Worm (Caenorhabditis elegans) whole organism, L4 larva: ENCODE results near the gene col-89.
A peak's percentile ranks its signal among the peaks of the same experiment; 100 is the strongest.

Experiments used
- D1046.2 ChIP-seq: fragments of 200-800 bp; sonication (Bioruptor generic); IDR thresholded peaks from 2 replicates; pipeline ENCODE4 v1.3.6; 2022; ENCODE audit warnings: missing genetic modification characterization, missing compliant biosample characterization
- F26F4.8 ChIP-seq: fragments of 200-800 bp; sonication (Bioruptor generic); conservative IDR thresholded peaks from 2 replicates; pipeline ENCODE4 v1.3.6; 2022; ENCODE audit warnings: missing genetic modification characterization, missing compliant biosample characterization
- F44E2.7 ChIP-seq: fragments of 200-800 bp; sonication (Bioruptor generic); IDR thresholded peaks from 2 replicates; pipeline ENCODE4 v2.1.2; 2022; ENCODE audit warnings: missing genetic modification characterization, missing compliant biosample characterization
- T20F7.1 ChIP-seq: fragments of 200-800 bp; sonication (Bioruptor generic); optimal IDR thresholded peaks from 2 replicates; lab custom pipeline; 2018; ENCODE audit warnings: mild to moderate bottlenecking, missing genetic modification characterization, missing compliant biosample characterization
- Y105C5A.15 ChIP-seq: fragments of 200-800 bp; sonication (Bioruptor generic); IDR thresholded peaks from 2 replicates; pipeline ENCODE4 v1.3.6; 2022; ENCODE audit warnings: missing genetic modification characterization, missing compliant biosample characterization
- aha-1 ChIP-seq: fragments of 150-350 bp; peaks from one replicate; lab custom pipeline; 2014; ENCODE audit warnings: missing biosample characterization, missing genetic modification characterization
- aly-2 ChIP-seq: sonication (generic microtip); optimal IDR thresholded peaks from 2 replicates; lab custom pipeline; 2018; ENCODE audit warnings: missing biosample characterization, missing genetic modification characterization
- ceh-20 ChIP-seq: fragments of 200-800 bp; sonication (Bioruptor generic); IDR thresholded peaks from 2 replicates; pipeline ENCODE4 v1.3.6; 2022; ENCODE audit warnings: missing genetic modification reagents, missing genetic modification characterization, missing compliant biosample characterization
- daf-16 ChIP-seq, 3 experiments: sonication (generic microtip); optimal IDR thresholded peaks; 2 replicates each; lab custom pipeline; 2016 to 2017; ENCODE audit warnings: missing genetic modification characterization in 3 of 3, missing genetic modification reagents in 3 of 3, mild to moderate bottlenecking in 2 of 3, missing compliant biosample characterization in 2 of 3, missing biosample characterization in 1 of 3, moderate library complexity in 1 of 3
- dmd-6 ChIP-seq: fragments of 200-800 bp; sonication (Bioruptor generic); IDR thresholded peaks from 2 replicates; pipeline ENCODE4 v1.3.6; 2022; ENCODE audit warnings: missing genetic modification reagents, missing genetic modification characterization, missing compliant biosample characterization
- dmd-9 ChIP-seq: fragments of 200-800 bp; sonication (Bioruptor generic); IDR thresholded peaks from 2 replicates; pipeline ENCODE4 v1.3.6; 2022; ENCODE audit warnings: missing genetic modification reagents, missing genetic modification characterization, missing compliant biosample characterization
- egl-43 ChIP-seq: fragments of 200-800 bp; sonication (Bioruptor generic); IDR thresholded peaks from 2 replicates; pipeline ENCODE4 v1.3.6; 2022; ENCODE audit warnings: missing genetic modification reagents, missing genetic modification characterization, missing compliant biosample characterization
- fkh-10 ChIP-seq: fragments of 150-350 bp; optimal IDR thresholded peaks from 2 replicates; lab custom pipeline; 2014; ENCODE audit warnings: missing biosample characterization, missing genetic modification reagents, missing genetic modification characterization
- hif-1 ChIP-seq, 2 experiments: sonication (generic microtip); optimal IDR thresholded peaks; 2 replicates each; lab custom pipeline; 2016 to 2017; ENCODE audit warnings: missing compliant biosample characterization in 2 of 2, missing genetic modification characterization in 2 of 2, missing genetic modification reagents in 2 of 2, missing genotype in 2 of 2, mild to moderate bottlenecking in 1 of 2
- hlh-11 ChIP-seq: fragments of 200-800 bp; sonication (Bioruptor generic); optimal IDR thresholded peaks from 2 replicates; lab custom pipeline; 2018; ENCODE audit warnings: mild to moderate bottlenecking, missing genetic modification characterization, missing compliant biosample characterization
- hlh-30 ChIP-seq: sonication (generic microtip); optimal IDR thresholded peaks from 2 replicates; lab custom pipeline; 2017; ENCODE audit warnings: antibody characterized with exemption, mild to moderate bottlenecking, missing genetic modification characterization, missing compliant biosample characterization; ENCODE audit not compliant: insufficient read depth
- hmg-1.1 ChIP-seq: fragments of 200-800 bp; sonication (Bioruptor generic); IDR thresholded peaks from 2 replicates; pipeline ENCODE4 v1.3.6; 2022; ENCODE audit warnings: missing genetic modification reagents, missing genetic modification characterization, missing compliant biosample characterization
- lin-13 ChIP-seq: fragments of 150-350 bp; optimal IDR thresholded peaks from 2 replicates; lab custom pipeline; 2014; ENCODE audit warnings: missing biosample characterization, missing genetic modification reagents, missing genetic modification characterization
- lin-39 ChIP-seq: fragments of 150-350 bp; optimal IDR thresholded peaks from 2 replicates; lab custom pipeline; 2014; ENCODE audit warnings: missing biosample characterization, missing genetic modification reagents, missing genetic modification characterization
- lsy-2 ChIP-seq, 2 experiments: fragments of 150-350 bp in 1 of 2; sonication (generic microtip) in 1 of 2; optimal IDR thresholded peaks; 2 replicates each; lab custom pipeline; 2014 to 2017; ENCODE audit warnings: missing biosample characterization in 2 of 2, missing genetic modification characterization in 2 of 2
- mdt-29 ChIP-seq: fragments of 200-800 bp; sonication (Bioruptor generic); IDR thresholded peaks from 2 replicates; pipeline ENCODE4 v1.3.6; 2022; ENCODE audit warnings: missing genetic modification reagents, missing genetic modification characterization, missing compliant biosample characterization
- mes-2 ChIP-seq: sonication (generic microtip); optimal IDR thresholded peaks from 2 replicates; lab custom pipeline; 2016; ENCODE audit warnings: missing genotype, mild to moderate bottlenecking, missing genetic modification characterization, missing compliant biosample characterization; ENCODE audit not compliant: poor library complexity, severe bottlenecking
- mxl-3 ChIP-seq: fragments of 200-800 bp; sonication (Bioruptor generic); optimal IDR thresholded peaks from 2 replicates; lab custom pipeline; 2018; ENCODE audit warnings: mild to moderate bottlenecking, missing genetic modification characterization, missing compliant biosample characterization
- nhr-102 ChIP-seq: sonication (generic microtip); optimal IDR thresholded peaks from 2 replicates; lab custom pipeline; 2016; ENCODE audit warnings: mild to moderate bottlenecking, missing genetic modification characterization, moderate library complexity, missing compliant biosample characterization
- nhr-11 ChIP-seq: fragments of 150-350 bp; optimal IDR thresholded peaks from 2 replicates; lab custom pipeline; 2014; ENCODE audit warnings: missing biosample characterization, missing genetic modification characterization
- nhr-42 ChIP-seq: fragments of 200-800 bp; sonication (Bioruptor generic); IDR thresholded peaks from 2 replicates; pipeline ENCODE4 v1.3.6; 2022; ENCODE audit warnings: missing genetic modification characterization, missing compliant biosample characterization
- nhr-77 ChIP-seq: fragments of 150-350 bp; optimal IDR thresholded peaks from 2 replicates; lab custom pipeline; 2014; ENCODE audit warnings: missing biosample characterization, missing genetic modification characterization
- set-16 ChIP-seq: fragments of 200-800 bp; sonication (Bioruptor generic); IDR thresholded peaks from 2 replicates; pipeline ENCODE4 v1.3.6; 2022; ENCODE audit warnings: missing genetic modification reagents, missing genetic modification characterization, missing compliant biosample characterization
- skn-1 ChIP-seq: fragments of 150-350 bp; optimal IDR thresholded peaks from 2 replicates; lab custom pipeline; 2014; ENCODE audit warnings: missing biosample characterization, missing genetic modification characterization
- spr-3 ChIP-seq: fragments of 200-800 bp; sonication (Bioruptor generic); optimal IDR thresholded peaks from 2 replicates; lab custom pipeline; 2018; ENCODE audit warnings: mild to moderate bottlenecking, missing genetic modification characterization, missing compliant biosample characterization
- tra-1 ChIP-seq: fragments of 200-800 bp; sonication (Bioruptor generic); IDR thresholded peaks from 2 replicates; pipeline ENCODE4 v1.3.6; 2022; ENCODE audit warnings: missing genetic modification reagents, missing genetic modification characterization, missing compliant biosample characterization
- unc-62 ChIP-seq, 3 experiments: fragments of 150-350 bp in 1 of 3; sonication (generic microtip); optimal IDR thresholded peaks in 2 of 3; peaks in 1 of 3; 1 replicate in 1 of 3; 2 replicates in 2 of 3; lab custom pipeline; 2014 to 2017; ENCODE audit warnings: missing biosample characterization in 3 of 3, missing genetic modification characterization in 3 of 3, missing genetic modification reagents in 3 of 3, missing genotype in 1 of 3
- zip-11 ChIP-seq: fragments of 200-800 bp; sonication (Bioruptor generic); IDR thresholded peaks from 2 replicates; pipeline ENCODE4 v1.3.6; 2022; ENCODE audit warnings: missing genetic modification characterization, missing compliant biosample characterization

The col-89 gene

DNA sequence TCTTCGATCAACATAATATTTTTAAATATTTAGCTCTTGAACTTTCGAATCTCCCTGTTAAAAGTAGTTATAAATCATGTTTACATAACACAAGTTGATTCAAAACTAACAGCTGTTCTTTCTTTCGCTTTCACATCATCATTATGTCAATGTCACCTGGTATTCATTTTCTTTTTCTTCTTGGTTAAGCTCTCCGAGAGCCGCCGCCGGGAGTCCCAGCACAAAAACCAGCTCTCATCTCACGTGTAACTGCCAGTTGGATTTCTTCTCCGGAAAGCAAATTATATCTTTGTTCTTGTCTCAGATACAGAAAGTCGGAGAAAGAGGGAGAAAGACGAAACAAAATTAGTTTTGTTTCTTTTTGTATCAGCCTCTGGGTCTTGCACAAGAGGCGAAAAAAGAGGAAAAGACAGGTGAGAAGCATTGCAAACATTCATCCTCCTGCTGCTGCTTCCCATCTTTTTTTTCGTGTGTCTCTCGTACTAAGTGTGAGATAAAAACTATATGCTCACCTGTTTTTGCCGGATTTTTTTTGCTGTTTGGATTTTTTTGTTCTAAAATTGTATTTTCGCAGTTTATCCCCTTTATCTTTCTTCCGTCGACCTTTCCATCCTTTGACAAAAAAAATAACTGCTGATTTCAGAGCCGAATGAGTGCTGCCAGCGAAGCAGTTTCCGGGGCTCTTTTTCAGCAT lies 16.5 kb upstream of the col-89 start, which contains the start of gene F17C8.3:
Gene F17C8.3 (plus strand): TSS at position 644 of the 694 bp plus-strand sequence.
- TF ChIP-seq dmd-9 (no peak), lin-13 (GFP tag; lab: Kevin White, UChicago) (no peak), nhr-42 (no peak), mes-2 (no peak), F44E2.7 (GFP tag; lab: Robert Waterston, UW) (no peak), lsy-2 (tag; optimal IDR thresholded peaks at IDR 0.05; lab: Kevin White, UChicago) (peak in 1 of 2 experiments; percentile 29), nhr-11 (peak; percentile 45), tra-1 (0 out of 2 replicates have a peak, but pooled peaks have one; percentile 63), D1046.2 (GFP tag; lab: Robert Waterston, UW) (no peak), dmd-6 (GFP tag; lab: Robert Waterston, UW) (no peak; the same call in 1 of the 2 replicates), spr-3 (GFP tag; lab: Kevin White, UChicago) (no peak), fkh-10 (no peak), Y105C5A.15 (no peak), zip-11 (GFP tag; lab: Robert Waterston, UW) (no peak), daf-16 (GFP tag; optimal IDR thresholded peaks at IDR 0.05; lab: Kevin White, UChicago) (peak in 1 of 2 experiments; percentile 87), daf-16 (tag; optimal IDR thresholded peaks at IDR 0.05; lab: Kevin White, UChicago) (no peak), lin-39 (no peak), hlh-11 (tag; lab: Kevin White, UChicago) (peak; percentile 69), nhr-77 (tag; lab: Kevin White, UChicago) (no peak), hmg-1.1 (GFP tag; lab: Robert Waterston, UW) (no peak), unc-62 (GFP tag; optimal IDR thresholded peaks at IDR 0.05 in 1 of 2; lab: Kevin White, UChicago) (peak in 1 of 2 experiments; percentile 93), unc-62 (tag; optimal IDR thresholded peaks at IDR 0.05; lab: Kevin White, UChicago) (no peak), hlh-30 (no peak)

DNA sequence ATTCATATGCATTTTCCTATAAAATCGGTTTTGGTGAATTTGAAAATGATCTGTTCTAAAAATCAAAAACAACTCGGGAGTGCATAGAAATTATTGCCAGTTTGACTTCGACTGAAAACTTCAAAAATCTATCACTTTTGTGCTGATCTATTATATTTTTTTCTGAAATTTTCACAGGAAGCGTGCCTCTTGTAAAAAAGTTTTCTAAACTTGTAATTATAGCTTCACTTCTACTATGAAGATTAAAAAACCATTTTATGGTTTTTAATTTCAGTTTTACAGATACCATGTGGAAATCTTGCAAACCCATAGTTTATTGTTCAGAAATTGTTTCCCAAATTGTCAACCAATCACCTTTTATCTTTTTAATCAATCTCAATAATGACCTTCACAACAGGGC lies 13.9 kb upstream of the col-89 start, which contains the start of gene F17C8.9:
Gene F17C8.9 (plus strand): TSS at position 301 of the 400 bp plus-strand sequence.
- TF ChIP-seq aha-1 (tag; lab: Kevin White, UChicago): no peak
- TF ChIP-seq, all 104 proteins: peak for 0

DNA sequence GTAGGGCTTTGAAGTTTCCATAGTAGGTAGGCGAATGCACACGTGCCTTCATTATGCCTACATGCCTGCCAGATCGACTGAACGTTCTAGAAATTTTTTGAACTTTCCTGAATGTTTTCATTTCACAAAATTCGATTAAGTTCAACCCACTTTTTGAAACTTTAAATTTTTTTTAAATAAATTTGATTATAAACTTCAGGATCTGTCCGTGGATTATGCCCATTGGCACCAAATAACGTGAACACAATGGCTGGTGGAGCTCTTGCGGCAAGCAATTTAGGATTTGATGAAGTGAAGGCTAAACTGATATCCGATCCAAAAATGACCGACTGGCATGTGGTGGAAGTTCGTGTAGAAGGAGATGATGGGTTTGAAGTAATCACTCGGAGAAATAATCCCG lies 12.5 kb upstream of the col-89 start, which contains the start of gene F17C8.7:
Gene F17C8.7 (plus strand): TSS at position 301 of the 400 bp plus-strand sequence.
- TF ChIP-seq F26F4.8 (GFP tag; lab: Robert Waterston, UW) (no peak), nhr-77 (tag; lab: Kevin White, UChicago) (no peak), set-16 (no peak), mdt-29 (GFP tag; lab: Robert Waterston, UW) (no peak), aly-2 (tag; lab: Kevin White, UChicago) (no peak), T20F7.1 (GFP tag; lab: Kevin White, UChicago) (no peak), D1046.2 (GFP tag; lab: Robert Waterston, UW) (no peak), mxl-3 (GFP tag; lab: Kevin White, UChicago) (no peak), fkh-10 (no peak), spr-3 (GFP tag; lab: Kevin White, UChicago) (no peak), egl-43 (GFP tag; lab: Robert Waterston, UW) (no peak), hif-1 (tag; optimal IDR thresholded peaks at IDR 0.05; lab: Kevin White, UChicago) (no peak)

DNA sequence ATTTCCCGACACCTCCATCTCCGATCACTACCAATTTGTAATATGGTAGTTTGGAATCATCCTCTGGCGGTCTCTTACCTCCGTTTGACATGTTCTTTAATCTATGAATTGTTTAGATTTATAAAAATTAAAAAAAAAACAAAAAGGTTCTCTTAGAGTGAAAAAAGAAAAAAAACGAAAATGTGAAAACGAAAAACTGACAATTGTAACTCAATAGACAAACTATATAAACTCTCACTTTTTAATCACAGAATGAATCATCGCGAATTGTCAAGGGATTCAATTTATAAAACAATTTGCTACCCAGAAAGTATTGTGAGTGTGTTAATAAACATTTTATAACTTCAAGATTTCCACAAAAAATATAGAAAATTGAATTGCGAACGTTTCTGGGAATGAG lies 8.0 kb upstream of the col-89 start, which contains the start of gene ras-2:
Gene ras-2 (minus strand): TSS at position 101 of the 400 bp plus-strand sequence.
- no peak for TF ChIP-seq unc-62 (GFP tag; optimal IDR thresholded peaks at IDR 0.05 in 1 of 2; lab: Kevin White, UChicago)
- TF ChIP-seq unc-62 (tag; optimal IDR thresholded peaks at IDR 0.05; lab: Kevin White, UChicago): no peak
- TF ChIP-seq skn-1 (tag; lab: Kevin White, UChicago): no peak
- TF ChIP-seq nhr-102 (tag; lab: Kevin White, UChicago): no peak
- TF ChIP-seq ceh-20: no peak
